Fruit fly (Drosophila melanogaster): Measurements from ENCODE around the gene Pc.

dm6 chr3L:21342592-21342991 lies 24.8 kb upstream of the Pc start:
- TF ChIP-seq psq (optimal IDR thresholded peaks at IDR 0.05) (no peak), h (optimal IDR thresholded peaks at IDR 0.05) (no peak), ttk (optimal IDR thresholded peaks at IDR 0.05) (no peak), Sin3A (optimal IDR thresholded peaks at IDR 0.05) (no peak), insv (optimal IDR thresholded peaks at IDR 0.05) (no peak), Myc (optimal IDR thresholded peaks at IDR 0.05) (no peak)
